Worm (Caenorhabditis elegans): ENCODE measurements around the gene F32B6.4.

DNA sequence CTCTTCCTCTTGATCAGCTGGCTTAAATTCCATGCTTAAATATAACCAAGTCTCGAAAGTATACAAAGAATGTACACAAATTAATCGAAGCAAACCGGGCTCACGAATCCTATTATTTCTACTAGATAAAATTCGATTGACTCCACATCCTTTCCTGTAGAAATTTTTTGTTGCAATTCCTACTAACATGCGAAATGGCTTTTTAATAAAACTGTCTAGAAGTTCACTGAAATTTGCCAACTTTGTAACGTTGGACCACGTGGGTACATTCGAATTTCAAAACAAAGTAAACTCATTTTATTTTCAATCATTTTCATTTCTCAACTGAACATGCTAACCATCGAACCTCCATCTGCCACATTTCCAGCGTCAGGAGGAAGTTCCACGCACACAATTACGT lies 3.2 kb upstream of the F32B6.4 start, which contains the start of gene ssp-32:
- TF ChIP-seq dve-1 (tag; optimal IDR thresholded peaks at IDR 0.05) (no peak), C08G9.2 (tag; optimal IDR thresholded peaks at IDR 0.05) (no peak), pha-4 (tag; optimal IDR thresholded peaks at IDR 0.05) (no peak), ref-2 (tag; optimal IDR thresholded peaks at IDR 0.05) (no peak)
